Worm (Caenorhabditis elegans) whole organism, L1 larva: Measurements from ENCODE around the gene K09D9.9.

ENCODE experiments used
- C04F5.9 ChIP-seq: sonication (generic microtip); optimal IDR thresholded peaks from 2 replicates; lab custom pipeline; 2016; ENCODE audit warnings: missing genetic modification characterization, missing compliant biosample characterization
- C16A3.4 ChIP-seq: fragments of 150-350 bp; optimal IDR thresholded peaks from 2 replicates; lab custom pipeline; 2014; ENCODE audit warnings: missing biosample characterization, missing genetic modification characterization
- Y116A8C.19 ChIP-seq: sonication (generic microtip); optimal IDR thresholded peaks from 2 replicates; lab custom pipeline; 2016; ENCODE audit warnings: missing compliant biosample characterization, missing genetic modification characterization, borderline replicate concordance
- alr-1 ChIP-seq: fragments of 200-800 bp; sonication (Bioruptor generic); optimal IDR thresholded peaks from 2 replicates; lab custom pipeline; 2018; ENCODE audit warnings: borderline replicate concordance, mild to moderate bottlenecking, missing genetic modification characterization, missing compliant biosample characterization
- aly-2 ChIP-seq: fragments of 150-350 bp; optimal IDR thresholded peaks from 2 replicates; lab custom pipeline; 2014; ENCODE audit warnings: missing biosample characterization, missing genetic modification characterization
- ceh-90 ChIP-seq: sonication (generic microtip); optimal IDR thresholded peaks from 2 replicates; lab custom pipeline; 2016; ENCODE audit warnings: missing genetic modification characterization, missing compliant biosample characterization
- ces-1 ChIP-seq: fragments of 150-350 bp; optimal IDR thresholded peaks from 2 replicates; lab custom pipeline; 2014; ENCODE audit warnings: missing biosample characterization, missing genetic modification reagents, missing genetic modification characterization
- efl-1 ChIP-seq, 4 experiments: fragments of 150-350 bp; optimal IDR thresholded peaks in 3 of 4; peaks in 1 of 4; 1 replicate in 1 of 4; 2 replicates in 3 of 4; lab custom pipeline; 2014; ENCODE audit warnings: missing biosample characterization in 2 of 4, missing genetic modification characterization in 2 of 4, missing genetic modification reagents in 2 of 4
- efl-3 ChIP-seq: fragments of 200-800 bp; sonication (Bioruptor generic); optimal IDR thresholded peaks from 2 replicates; lab custom pipeline; 2018; ENCODE audit warnings: mild to moderate bottlenecking, missing genetic modification characterization, missing compliant biosample characterization
- egl-13 ChIP-seq: sonication (generic microtip); optimal IDR thresholded peaks from 2 replicates; lab custom pipeline; 2016; ENCODE audit warnings: missing genotype, missing genetic modification reagents, missing genetic modification characterization, missing compliant biosample characterization
- egl-27 ChIP-seq, 2 experiments: fragments of 150-350 bp in 1 of 2; sonication (generic microtip); optimal IDR thresholded peaks; 3 replicates each; lab custom pipeline; 2017 to 2018; ENCODE audit warnings: missing biosample characterization in 2 of 2, missing genetic modification characterization in 2 of 2, missing genetic modification reagents in 2 of 2
- elt-2 ChIP-seq: sonication (generic microtip); optimal IDR thresholded peaks from 2 replicates; lab custom pipeline; 2016; ENCODE audit warnings: missing genetic modification characterization, mild to moderate bottlenecking, inconsistent platforms, missing compliant biosample characterization, missing genetic modification reagents
- elt-3 ChIP-seq, 6 experiments: fragments of 150-350 bp in 1 of 6; sonication (generic microtip); optimal IDR thresholded peaks; 2 replicates each; lab custom pipeline; 2017 to 2018; ENCODE audit warnings: missing biosample characterization in 6 of 6, missing genetic modification characterization in 6 of 6, inconsistent platforms in 1 of 6
- ets-5 ChIP-seq: fragments of 200-800 bp; sonication (Bioruptor generic); IDR thresholded peaks from 2 replicates; pipeline ENCODE4 v1.3.6; 2022; ENCODE audit warnings: missing genetic modification characterization, missing compliant biosample characterization
- fkh-10 ChIP-seq: sonication (generic microtip); optimal IDR thresholded peaks from 2 replicates; lab custom pipeline; 2017; ENCODE audit warnings: missing biosample characterization, missing genetic modification reagents, missing genetic modification characterization
- hlh-4 ChIP-seq: sonication (generic microtip); optimal IDR thresholded peaks from 2 replicates; lab custom pipeline; 2016; ENCODE audit warnings: mild to moderate bottlenecking, missing genetic modification characterization, missing compliant biosample characterization
- hpl-2 ChIP-seq: fragments of 150-350 bp; optimal IDR thresholded peaks from 2 replicates; lab custom pipeline; 2014; ENCODE audit warnings: missing biosample characterization, missing genetic modification reagents, missing genetic modification characterization
- irx-1 ChIP-seq: sonication (generic microtip); optimal IDR thresholded peaks from 2 replicates; lab custom pipeline; 2016; ENCODE audit warnings: missing genetic modification characterization, missing compliant biosample characterization
- jun-1 ChIP-seq: fragments of 150-350 bp; optimal IDR thresholded peaks from 2 replicates; lab custom pipeline; 2014; ENCODE audit warnings: missing biosample characterization, missing genetic modification reagents, missing genetic modification characterization
- lin-13 ChIP-seq: fragments of 150-350 bp; optimal IDR thresholded peaks from 2 replicates; lab custom pipeline; 2014; ENCODE audit warnings: missing biosample characterization, missing genetic modification reagents, missing genetic modification characterization
- lin-14 ChIP-seq: fragments of 200-800 bp; sonication (Bioruptor generic); optimal IDR thresholded peaks from 2 replicates; lab custom pipeline; 2018; ENCODE audit warnings: mild to moderate bottlenecking, missing genetic modification characterization, moderate library complexity, missing compliant biosample characterization
- lin-15B ChIP-seq: fragments of 150-350 bp; sonication (generic microtip); optimal IDR thresholded peaks from 3 replicates; lab custom pipeline; 2014; ENCODE audit warnings: missing biosample characterization, missing genetic modification characterization
- lin-35 ChIP-seq, 2 experiments: fragments of 150-350 bp; optimal IDR thresholded peaks; 2 replicates each; lab custom pipeline; 2014; ENCODE audit warnings: missing biosample characterization in 2 of 2, missing genetic modification characterization in 2 of 2, missing genetic modification reagents in 2 of 2
- lin-39 ChIP-seq: fragments of 150-350 bp; optimal IDR thresholded peaks from 2 replicates; lab custom pipeline; 2014; ENCODE audit warnings: missing biosample characterization, missing genetic modification reagents, missing genetic modification characterization
- lir-3 ChIP-seq: sonication (generic microtip); optimal IDR thresholded peaks from 2 replicates; lab custom pipeline; 2016; ENCODE audit warnings: mild to moderate bottlenecking, missing genetic modification characterization, moderate library complexity, missing compliant biosample characterization; ENCODE audit not compliant: poor library complexity
- lsy-2 ChIP-seq, 2 experiments: fragments of 150-350 bp; optimal IDR thresholded peaks; 2 replicates each; lab custom pipeline; 2014; ENCODE audit warnings: missing biosample characterization in 2 of 2, missing genetic modification characterization in 2 of 2
- mab-9 ChIP-seq: fragments of 200-800 bp; sonication (Bioruptor generic); IDR thresholded peaks from 2 replicates; pipeline ENCODE4 v1.3.6; 2022; ENCODE audit warnings: missing genetic modification reagents, missing genetic modification characterization, missing compliant biosample characterization
- mef-2 ChIP-seq: fragments of 150-350 bp; optimal IDR thresholded peaks from 2 replicates; lab custom pipeline; 2014; ENCODE audit warnings: missing biosample characterization, missing genetic modification characterization
- mep-1 ChIP-seq: fragments of 150-350 bp; optimal IDR thresholded peaks from 2 replicates; lab custom pipeline; 2014; ENCODE audit warnings: missing biosample characterization, missing genetic modification characterization
- nhr-19 ChIP-seq: fragments of 200-800 bp; sonication (Bioruptor generic); conservative IDR thresholded peaks from 2 replicates; pipeline ENCODE4 v1.3.6; 2022; ENCODE audit warnings: missing genetic modification characterization, missing compliant biosample characterization
- nhr-20 ChIP-seq: sonication (generic microtip); optimal IDR thresholded peaks from 2 replicates; lab custom pipeline; 2016; ENCODE audit warnings: mild to moderate bottlenecking, missing genetic modification characterization, missing compliant biosample characterization
- nhr-28 ChIP-seq: fragments of 150-350 bp; optimal IDR thresholded peaks from 2 replicates; lab custom pipeline; 2014; ENCODE audit warnings: missing biosample characterization, missing genetic modification characterization
- nhr-47 ChIP-seq: sonication (generic microtip); optimal IDR thresholded peaks from 2 replicates; lab custom pipeline; 2016; ENCODE audit warnings: mild to moderate bottlenecking, missing genetic modification characterization, moderate library complexity, missing compliant biosample characterization
- nhr-71 ChIP-seq: sonication (generic microtip); optimal IDR thresholded peaks from 2 replicates; lab custom pipeline; 2016; ENCODE audit warnings: mild to moderate bottlenecking, missing genetic modification characterization, moderate library complexity, missing compliant biosample characterization
- nhr-76 ChIP-seq: sonication (generic microtip); optimal IDR thresholded peaks from 2 replicates; lab custom pipeline; 2017; ENCODE audit warnings: missing biosample characterization, missing genetic modification characterization
- nhr-77 ChIP-seq: fragments of 150-350 bp; optimal IDR thresholded peaks from 2 replicates; lab custom pipeline; 2014; ENCODE audit warnings: missing biosample characterization, missing genetic modification characterization
- nhr-85 ChIP-seq: sonication (generic microtip); peaks from one replicate; lab custom pipeline; 2016; ENCODE audit warnings: missing genetic modification characterization, inconsistent platforms, missing compliant biosample characterization
- pqm-1 ChIP-seq: sonication (generic microtip); optimal IDR thresholded peaks from 3 replicates; lab custom pipeline; 2017; ENCODE audit warnings: missing biosample characterization, missing genetic modification characterization
- skn-1 ChIP-seq: fragments of 150-350 bp; optimal IDR thresholded peaks from 2 replicates; lab custom pipeline; 2014; ENCODE audit warnings: missing biosample characterization, missing genetic modification characterization
- snpc-4 ChIP-seq: fragments of 150-350 bp; optimal IDR thresholded peaks from 2 replicates; lab custom pipeline; 2014; ENCODE audit warnings: missing biosample characterization, missing genetic modification characterization
- snu-23 ChIP-seq: sonication (generic microtip); optimal IDR thresholded peaks from 2 replicates; lab custom pipeline; 2016; ENCODE audit warnings: missing genetic modification characterization, missing compliant biosample characterization
- sox-4 ChIP-seq: sonication (generic microtip); optimal IDR thresholded peaks from 2 replicates; lab custom pipeline; 2016; ENCODE audit warnings: missing genetic modification characterization, missing compliant biosample characterization
- sptf-1 ChIP-seq: fragments of 150-350 bp; optimal IDR thresholded peaks from 2 replicates; lab custom pipeline; 2014; ENCODE audit warnings: missing biosample characterization, missing genetic modification characterization
- sup-37 ChIP-seq: fragments of 200-800 bp; sonication (Bioruptor generic); optimal IDR thresholded peaks from 2 replicates; lab custom pipeline; 2018; ENCODE audit warnings: mild to moderate bottlenecking, missing genetic modification characterization, missing compliant biosample characterization
- swsn-7 ChIP-seq: sonication (generic microtip); optimal IDR thresholded peaks from 2 replicates; lab custom pipeline; 2016; ENCODE audit warnings: missing genetic modification characterization, missing compliant biosample characterization
- tbx-2 ChIP-seq: sonication (generic microtip); optimal IDR thresholded peaks from 2 replicates; lab custom pipeline; 2016; ENCODE audit warnings: missing genetic modification characterization, missing compliant biosample characterization
- tlp-1 ChIP-seq: fragments of 150-350 bp; optimal IDR thresholded peaks from 2 replicates; lab custom pipeline; 2014; ENCODE audit warnings: missing biosample characterization, missing genetic modification characterization
- unc-130 ChIP-seq: fragments of 150-350 bp; optimal IDR thresholded peaks from 2 replicates; lab custom pipeline; 2017; ENCODE audit warnings: missing biosample characterization, missing genetic modification characterization, inconsistent platforms
- unc-30 ChIP-seq: sonication (generic microtip); optimal IDR thresholded peaks from 2 replicates; lab custom pipeline; 2017; ENCODE audit warnings: missing biosample characterization, missing genetic modification characterization
- unc-86 ChIP-seq: sonication (generic microtip); optimal IDR thresholded peaks from 2 replicates; lab custom pipeline; 2016; ENCODE audit warnings: missing genetic modification characterization, missing compliant biosample characterization
- xbp-1 ChIP-seq: sonication (generic microtip); optimal IDR thresholded peaks from 2 replicates; lab custom pipeline; 2016; ENCODE audit warnings: missing genetic modification characterization, missing compliant biosample characterization
- ztf-4 ChIP-seq: fragments of 150-350 bp; optimal IDR thresholded peaks from 2 replicates; lab custom pipeline; 2014; ENCODE audit warnings: missing biosample characterization, missing genetic modification characterization

K09D9.9 gene

ce11 chrV:3987616-3988015, 6.3 kb downstream of the K09D9.9 start, which contains the start of gene nlp-28:
Gene nlp-28, plus strand, starts transcription at chrV:3987900.
- TF ChIP-seq alr-1 (tag; lab: Kevin White, UChicago) (no peak), hlh-4 (tag; lab: Kevin White, UChicago) (no peak), pqm-1 (tag; lab: Kevin White, UChicago) (no peak), nhr-77 (tag; lab: Kevin White, UChicago) (no peak), elt-2 (tag; lab: Kevin White, UChicago) (no peak), mep-1 (tag; lab: Kevin White, UChicago) (no peak), C04F5.9 (tag; lab: Kevin White, UChicago) (no peak), lin-15B (tag; lab: Kevin White, UChicago) (no peak), irx-1 (no peak), unc-130 (tag; lab: Kevin White, UChicago) (no peak), elt-3 (tag; optimal IDR thresholded peaks at IDR 0.05; lab: Kevin White, UChicago) (peak in 1 of 6 experiments; percentile 53), sptf-1 (no peak), egl-13 (tag; lab: Kevin White, UChicago) (no peak), ceh-90 (tag; lab: Kevin White, UChicago) (no peak), nhr-85 (tag; lab: Kevin White, UChicago) (peak; percentile 77), aly-2 (no peak), nhr-20 (tag; lab: Kevin White, UChicago) (peak; percentile 54), unc-30 (tag; lab: Kevin White, UChicago) (no peak), nhr-71 (peak; percentile 31), sox-4 (tag; lab: Kevin White, UChicago) (no peak), nhr-47 (tag; lab: Kevin White, UChicago) (no peak), unc-86 (no peak), jun-1 (tag; lab: Kevin White, UChicago) (no peak), ets-5 (GFP tag; lab: Robert Waterston, UW) (no peak), nhr-76 (tag; lab: Kevin White, UChicago) (no peak), lin-35 (GFP tag; optimal IDR thresholded peaks at IDR 0.05; lab: Kevin White, UChicago) (peak in 1 of 2 experiments; percentile 0), lir-3 (no peak), lin-14 (peak; percentile 41), nhr-28 (no peak), C16A3.4 (tag; lab: Kevin White, UChicago) (no peak), sup-37 (GFP tag; lab: Kevin White, UChicago) (no peak), snpc-4 (tag; lab: Kevin White, UChicago) (no peak), snu-23 (peak; percentile 19), Y116A8C.19 (no peak), lin-39 (tag; lab: Kevin White, UChicago) (no peak), xbp-1 (no peak), tbx-2 (peak; percentile 17), nhr-19 (GFP tag; lab: Robert Waterston, UW) (0 out of 2 replicates have a peak, but pooled peaks have one; percentile 4), mef-2 (no peak), efl-1 (optimal IDR thresholded peaks at IDR 0.05; lab: Kevin White, UChicago) (no peak), efl-1 (GFP tag; optimal IDR thresholded peaks at IDR 0.05 in 1 of 2; lab: Kevin White, UChicago) (peak in 1 of 2 experiments; percentile 55)

ce11 chrV:3985104-3985503, 8.8 kb downstream of the K09D9.9 start:
- TF ChIP-seq ets-5 (GFP tag; lab: Robert Waterston, UW) (no peak), lin-14 (peak; percentile 42), ceh-90 (tag; lab: Kevin White, UChicago) (no peak), efl-3 (GFP tag; lab: Kevin White, UChicago) (no peak), lsy-2 (tag; optimal IDR thresholded peaks at IDR 0.05; lab: Kevin White, UChicago) (no peak), egl-27 (tag; optimal IDR thresholded peaks at IDR 0.05; lab: Kevin White, UChicago) (no peak), tlp-1 (tag; lab: Kevin White, UChicago) (no peak), fkh-10 (no peak), C16A3.4 (tag; lab: Kevin White, UChicago) (no peak), nhr-20 (tag; lab: Kevin White, UChicago) (peak; percentile 42), hpl-2 (GFP tag; lab: Kevin White, UChicago) (no peak), efl-1 (optimal IDR thresholded peaks at IDR 0.05; lab: Kevin White, UChicago) (no peak), efl-1 (GFP tag; optimal IDR thresholded peaks at IDR 0.05 in 1 of 2; lab: Kevin White, UChicago) (peak in 1 of 2 experiments; percentile 23), swsn-7 (tag; lab: Kevin White, UChicago) (no peak), unc-130 (tag; lab: Kevin White, UChicago) (no peak), lin-13 (GFP tag; lab: Kevin White, UChicago) (no peak), irx-1 (no peak), skn-1 (tag; lab: Kevin White, UChicago) (no peak), lin-35 (GFP tag; optimal IDR thresholded peaks at IDR 0.05; lab: Kevin White, UChicago) (no peak), sptf-1 (no peak), alr-1 (tag; lab: Kevin White, UChicago) (no peak), ces-1 (no peak), elt-3 (tag; optimal IDR thresholded peaks at IDR 0.05; lab: Kevin White, UChicago) (peak in 1 of 6 experiments; percentile 19), ztf-4 (tag; lab: Kevin White, UChicago) (no peak), mab-9 (GFP tag; lab: Robert Waterston, UW) (no peak), sup-37 (GFP tag; lab: Kevin White, UChicago) (no peak)
